Worm (Caenorhabditis elegans): ENCODE data around the gene kin-16.

Gene kin-16

DNA sequence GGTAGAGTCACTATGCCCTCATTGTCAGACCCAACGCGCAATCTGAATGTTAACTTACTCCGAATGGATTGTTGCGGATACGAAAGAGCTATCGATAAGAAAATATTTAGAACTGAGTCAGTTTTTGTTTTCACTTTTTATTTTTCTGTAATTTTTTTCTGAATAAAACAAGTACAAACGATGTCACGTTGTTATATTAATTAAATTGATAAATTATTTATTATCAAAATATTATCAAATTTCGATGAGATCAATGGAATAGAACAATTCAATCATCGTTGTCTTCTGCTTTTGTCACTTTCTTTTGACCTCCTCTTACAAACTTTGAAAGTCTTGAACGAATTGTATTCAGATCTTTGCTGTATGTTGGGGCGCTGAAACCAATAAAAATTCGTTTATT is 28.9 kb downstream of the kin-16 start, which contains the start of gene mpz-6:
mpz-6 (minus strand) TSS at position 101 of the 400 bp plus-strand sequence.
- TF ChIP-seq dpl-1 (GFP tag; optimal IDR thresholded peaks at IDR 0.05) = no peak
- TF ChIP-seq tbx-2 (tag; optimal IDR thresholded peaks at IDR 0.05) = no peak
- no peak for TF ChIP-seq sox-4 (tag; optimal IDR thresholded peaks at IDR 0.05)
- TF ChIP-seq tlp-1 (tag; optimal IDR thresholded peaks at IDR 0.05) = no peak
- no peak for TF ChIP-seq grh-1 (GFP tag; IDR thresholded peaks at IDR 0.05)

DNA sequence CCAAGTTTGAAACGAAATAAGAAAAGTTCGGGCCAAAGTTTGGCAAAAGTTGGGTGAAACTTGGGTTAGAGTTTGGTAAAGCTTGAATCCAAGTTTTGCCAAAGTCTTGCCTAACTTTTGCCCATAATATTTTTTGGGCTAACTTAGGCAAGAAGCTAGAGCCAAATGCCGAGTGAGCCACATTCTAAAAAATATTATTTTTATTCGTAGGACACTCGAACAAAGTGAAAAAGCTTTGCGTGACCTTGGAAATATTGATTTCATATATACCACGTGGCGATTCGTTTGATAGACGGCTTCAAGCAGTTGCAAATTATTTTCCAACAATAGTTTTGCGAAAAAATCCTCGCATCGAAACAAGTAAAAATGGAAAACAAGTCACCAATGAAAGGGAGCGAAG is 32.1 kb downstream of the kin-16 start, which contains the start of gene Y51B9A.5:
Y51B9A.5 (plus strand) TSS at position 301 of the 400 bp plus-strand sequence.
- TF ChIP-seq nhr-12 (tag; optimal IDR thresholded peaks at IDR 0.05) (no peak), blmp-1 (tag; optimal IDR thresholded peaks at IDR 0.05) (no peak), ceh-8 (GFP tag; optimal IDR thresholded peaks at IDR 0.05) (no peak), zag-1 (tag; optimal IDR thresholded peaks at IDR 0.05) (no peak), vab-15 (tag; optimal IDR thresholded peaks at IDR 0.05) (no peak), dpl-1 (GFP tag; optimal IDR thresholded peaks at IDR 0.05) (no peak), ceh-90 (tag; optimal IDR thresholded peaks at IDR 0.05) (no peak)

DNA sequence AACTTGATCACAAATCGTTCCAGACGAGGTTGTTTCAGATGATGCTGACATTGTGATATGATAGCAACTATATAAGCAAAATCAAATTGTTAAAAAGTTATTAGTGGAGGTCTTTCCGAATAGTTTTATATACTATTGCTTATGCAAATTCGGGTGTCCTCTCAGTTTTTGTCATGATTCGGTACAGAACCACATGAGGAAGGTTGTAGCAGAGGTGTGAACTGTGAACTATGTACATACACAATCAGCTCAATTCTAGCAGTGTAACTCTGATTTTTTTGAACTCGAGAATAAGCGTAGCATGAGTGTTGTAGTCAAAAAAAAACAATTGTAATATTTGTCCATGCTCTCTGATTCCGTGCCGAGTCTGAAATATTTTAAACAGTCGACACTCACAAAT is 32.8 kb downstream of the kin-16 start, which contains the start of gene Y51B9A.6:
Y51B9A.6 (minus strand) TSS at position 101 of the 400 bp plus-strand sequence.
- no peak for TF ChIP-seq efl-1 (optimal IDR thresholded peaks at IDR 0.05)
- TF ChIP-seq efl-1 (GFP tag; optimal IDR thresholded peaks at IDR 0.05 in 1 of 2) = peak in 1 of 2 experiments; percentile 58
- TF ChIP-seq lin-15B (tag; optimal IDR thresholded peaks at IDR 0.05) = no peak

DNA sequence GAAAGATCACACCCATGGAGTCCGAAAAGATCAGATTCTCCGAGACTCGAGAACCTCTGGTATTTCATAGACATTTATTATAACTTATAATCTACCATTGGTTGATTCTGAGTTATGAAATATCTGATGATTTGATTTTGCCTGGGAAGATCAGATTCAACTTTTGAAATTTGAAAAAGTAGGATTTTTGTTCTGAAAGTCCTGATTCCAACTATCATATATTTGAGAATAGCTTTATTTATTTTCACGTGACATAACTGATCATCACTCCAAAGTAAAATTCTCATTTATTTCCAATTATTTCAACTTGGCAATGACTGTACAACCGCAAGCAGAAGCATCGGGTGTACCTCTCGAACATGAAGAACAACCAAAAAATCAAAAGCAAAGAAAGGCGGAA is 36.2 kb downstream of the kin-16 start, which contains the start of gene Y51B9A.7:
Y51B9A.7 (plus strand) TSS at position 301 of the 400 bp plus-strand sequence.
- TF ChIP-seq mdl-1 (tag; optimal IDR thresholded peaks at IDR 0.05) = no peak
- no peak for TF ChIP-seq mef-2 (tag; optimal IDR thresholded peaks at IDR 0.05)
- TF ChIP-seq nhr-77 (tag; optimal IDR thresholded peaks at IDR 0.05) = no peak
- no peak for TF ChIP-seq elt-2 (tag; optimal IDR thresholded peaks at IDR 0.05)
- no peak for TF ChIP-seq nhr-85 (tag)
- no peak for TF ChIP-seq mab-9 (GFP tag; IDR thresholded peaks at IDR 0.05)
- TF ChIP-seq ceh-82 (tag; optimal IDR thresholded peaks at IDR 0.05) = no peak
- no peak for TF ChIP-seq sptf-1 (tag; optimal IDR thresholded peaks at IDR 0.05)
- no peak for TF ChIP-seq nhr-20 (tag; optimal IDR thresholded peaks at IDR 0.05)
- TF ChIP-seq hlh-17 (GFP tag; optimal IDR thresholded peaks at IDR 0.05; ENCODE audit: borderline replicate concordance) = no peak
- TF ChIP-seq dpl-1 (GFP tag; optimal IDR thresholded peaks at IDR 0.05) = no peak
- no peak for TF ChIP-seq unc-86 (tag; optimal IDR thresholded peaks at IDR 0.05)
- no peak for TF ChIP-seq pqm-1 (tag; optimal IDR thresholded peaks at IDR 0.05)

DNA sequence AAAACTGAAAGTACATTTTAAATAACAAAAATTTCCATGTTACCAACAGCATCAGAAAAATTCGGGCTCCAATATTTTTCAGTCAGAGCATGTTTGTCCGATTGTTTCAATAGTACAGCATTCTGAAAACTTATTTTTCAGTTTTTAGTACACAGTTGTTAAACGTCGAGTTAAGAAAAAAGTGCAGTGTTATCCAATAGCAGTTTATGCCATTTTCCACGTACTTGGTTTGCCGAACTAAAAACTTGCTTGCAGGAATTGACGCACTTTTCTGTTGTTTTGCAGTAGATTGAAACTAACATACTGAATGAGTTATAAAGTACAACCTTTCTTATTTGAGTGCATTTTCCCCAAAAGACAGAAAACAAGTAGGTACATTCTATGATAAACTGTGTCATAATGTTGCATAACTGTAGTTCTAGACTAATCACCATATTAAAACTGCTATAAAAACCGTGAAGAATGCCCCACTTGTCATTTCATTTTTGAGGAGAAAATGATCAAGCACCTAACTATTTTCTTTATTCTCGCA is 37.5 kb downstream of the kin-16 start, which contains the start of the genes Y51B9A.14 and Y51B9A.8:
Y51B9A.14 (minus strand) TSS at position 101 of the 532 bp plus-strand sequence.
Y51B9A.8 (plus strand) TSS at position 482 of the 532 bp plus-strand sequence.
- TF ChIP-seq dpl-1 (GFP tag; optimal IDR thresholded peaks at IDR 0.05) (no peak), nhr-28 (tag; optimal IDR thresholded peaks at IDR 0.05) (no peak), unc-130 (tag; optimal IDR thresholded peaks at IDR 0.05) (no peak), mab-9 (GFP tag; IDR thresholded peaks at IDR 0.05) (no peak), mep-1 (tag; optimal IDR thresholded peaks at IDR 0.05) (no peak), lin-39 (tag; optimal IDR thresholded peaks at IDR 0.05) (no peak), sup-37 (GFP tag; optimal IDR thresholded peaks at IDR 0.05) (no peak), C34B4.2 (tag; optimal IDR thresholded peaks at IDR 0.05) (no peak), fkh-4 (tag; optimal IDR thresholded peaks at IDR 0.05; ENCODE audit: borderline replicate concordance) (no peak), mef-2 (tag; optimal IDR thresholded peaks at IDR 0.05) (no peak), ceh-82 (tag; optimal IDR thresholded peaks at IDR 0.05) (no peak), C16A3.4 (tag; optimal IDR thresholded peaks at IDR 0.05) (no peak), sptf-1 (tag; optimal IDR thresholded peaks at IDR 0.05) (no peak), isw-1 (GFP tag; IDR thresholded peaks at IDR 0.05) (no peak), egl-13 (tag; optimal IDR thresholded peaks at IDR 0.05) (no peak)
